Fruit fly (Drosophila melanogaster) whole organism: ENCODE data around the gene Sema5c.

Experiments
- pan ChIP-seq: fragments of >200 bp; optimal IDR thresholded peaks from 2 replicates; lab custom pipeline; 2017
- psq ChIP-seq: fragments of >200 bp; optimal IDR thresholded peaks from 2 replicates; lab custom pipeline; 2017
- usp ChIP-seq: fragments of >200 bp; optimal IDR thresholded peaks from 2 replicates; lab custom pipeline; 2017; ENCODE audit warnings: missing biosample characterization, missing genetic modification characterization, mixed read lengths

DNA sequence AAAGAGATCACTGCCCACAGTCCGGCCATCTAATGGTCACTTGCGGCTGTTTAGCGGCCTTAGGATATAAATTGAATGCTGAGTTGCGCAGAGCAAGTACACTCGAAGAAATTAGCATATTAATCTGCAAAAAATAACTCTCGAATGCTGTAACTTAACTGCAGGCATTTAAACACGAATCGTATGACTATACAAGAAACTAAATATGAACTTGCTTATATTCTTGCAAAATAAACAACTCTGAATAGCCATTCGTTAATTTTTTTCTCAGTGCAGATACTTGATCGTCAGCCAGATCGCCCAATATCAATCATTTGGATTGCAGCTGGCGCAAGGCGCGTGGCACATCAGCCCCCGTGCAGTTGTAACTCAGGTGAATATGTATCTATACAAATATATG, 8.6 kb downstream of the Sema5c start:
- TF ChIP-seq usp (no peak), psq (lab: Kevin White, UChicago) (no peak), pan (lab: Kevin White, UChicago) (no peak)
